Fruit fly (Drosophila melanogaster) whole organism, prepupa: ENCODE results near the gene Med.

Experiments used
- Blimp-1 ChIP-seq: fragments of 200-800 bp; sonication (Bioruptor generic); optimal IDR thresholded peaks from 3 replicates; lab custom pipeline; 2017; ENCODE audit warnings: missing biosample characterization, missing genetic modification characterization, mild to moderate bottlenecking, moderate library complexity, missing genetic modification reagents
- CG16779 ChIP-seq: fragments of 200-800 bp; sonication (Bioruptor generic); optimal IDR thresholded peaks from 3 replicates; lab custom pipeline; 2017; ENCODE audit warnings: missing biosample characterization, mild to moderate bottlenecking, missing genetic modification characterization
- CG3919 ChIP-seq: fragments of 200-800 bp; sonication (Bioruptor generic); optimal IDR thresholded peaks from 3 replicates; lab custom pipeline; 2016; ENCODE audit warnings: missing biosample characterization, missing genetic modification characterization
- CG6808 ChIP-seq: fragments of 200-800 bp; sonication (Bioruptor generic); optimal IDR thresholded peaks from 3 replicates; lab custom pipeline; 2017; ENCODE audit warnings: missing biosample characterization, missing genetic modification characterization, mild to moderate bottlenecking, moderate library complexity, missing genetic modification reagents
- CG8632 ChIP-seq: fragments of 200-800 bp; sonication (Bioruptor generic); optimal IDR thresholded peaks from 3 replicates; lab custom pipeline; 2016; ENCODE audit warnings: missing biosample characterization, missing genetic modification characterization
- Eip78C ChIP-seq: fragments of 200-800 bp; sonication (Bioruptor generic); peaks from one replicate; lab custom pipeline; 2016; ENCODE audit warnings: missing biosample characterization, missing genetic modification characterization
- Gug ChIP-seq: fragments of 200-800 bp; sonication (Bioruptor generic); IDR thresholded peaks from 2 replicates; pipeline ENCODE4 v1.3.6; 2022; ENCODE audit warnings: missing biosample characterization, missing genetic modification characterization
- Sox102F ChIP-seq: fragments of 200-800 bp; sonication (Bioruptor generic); optimal IDR thresholded peaks from 2 replicates; lab custom pipeline; 2016; ENCODE audit warnings: missing biosample characterization, mild to moderate bottlenecking, missing genetic modification characterization

dm6 chr3R:31577351-31577750 is 33.5 kb upstream of the Med start:
- TF ChIP-seq Gug (GFP tag; lab: Robert Waterston, UW), result no peak
- no peak for TF ChIP-seq CG3919 (GFP tag; lab: Kevin White, UChicago)
- no peak for TF ChIP-seq CG16779
- no peak for TF ChIP-seq CG6808 (GFP tag; lab: Kevin White, UChicago)
- no peak for TF ChIP-seq CG8632
- TF ChIP-seq Sox102F (GFP tag; lab: Kevin White, UChicago), result no peak
- no peak for TF ChIP-seq Blimp-1 (GFP tag; lab: Kevin White, UChicago)
- TF ChIP-seq Eip78C (GFP tag; lab: Kevin White, UChicago), result no peak
